Worm (Caenorhabditis elegans) whole organism, L2 larva: ENCODE data around the gene W04D2.4.

Experiments used
- lin-13 ChIP-seq: fragments of 150-350 bp; optimal IDR thresholded peaks from 2 replicates; lab custom pipeline; 2014; ENCODE audit warnings: missing biosample characterization, missing genetic modification reagents, missing genetic modification characterization
- nhr-10 ChIP-seq: sonication (generic microtip); optimal IDR thresholded peaks from 2 replicates; lab custom pipeline; 2017; ENCODE audit warnings: missing biosample characterization, missing genetic modification characterization
- snpc-4 ChIP-seq: fragments of 150-350 bp; optimal IDR thresholded peaks from 2 replicates; lab custom pipeline; 2014; ENCODE audit warnings: missing biosample characterization, missing genetic modification characterization
- unc-39 ChIP-seq: fragments of 150-350 bp; optimal IDR thresholded peaks from 2 replicates; lab custom pipeline; 2014; ENCODE audit warnings: missing biosample characterization, missing genetic modification characterization

ce11 chrV:12526124-12526523 is 28.6 kb upstream of the W04D2.4 start:
- no peak for TF ChIP-seq lin-13
- TF ChIP-seq unc-39 (tag; lab: Kevin White, UChicago), result no peak
- no peak for TF ChIP-seq nhr-10 (tag; lab: Kevin White, UChicago)
- no peak for TF ChIP-seq snpc-4
